Worm (Caenorhabditis elegans): ENCODE data around the gene T07G12.5.

- TF ChIP-seq dpl-1 (GFP tag; optimal IDR thresholded peaks at IDR 0.05) (no peak), unc-62 (GFP tag; optimal IDR thresholded peaks at IDR 0.05) (no peak), alr-1 (tag; optimal IDR thresholded peaks at IDR 0.05; ENCODE audit: borderline replicate concordance) (no peak), unc-86 (tag; optimal IDR thresholded peaks at IDR 0.05) (no peak), ztf-11 (tag; optimal IDR thresholded peaks at IDR 0.05) (no peak), nhr-28 (tag; optimal IDR thresholded peaks at IDR 0.05) (no peak), mdl-1 (tag; optimal IDR thresholded peaks at IDR 0.05) (no peak), egl-27 (tag; optimal IDR thresholded peaks at IDR 0.05) (no peak), nhr-76 (tag; optimal IDR thresholded peaks at IDR 0.05) (no peak), nhr-237 (tag; optimal IDR thresholded peaks at IDR 0.05) (no peak), elt-2 (tag; optimal IDR thresholded peaks at IDR 0.05) (no peak), mep-1 (tag; optimal IDR thresholded peaks at IDR 0.05) (no peak), lir-3 (tag; optimal IDR thresholded peaks at IDR 0.05; ENCODE audit: poor library complexity) (no peak)
Observed at ce11 chrIV:10576050-10576449, 31.1 kb upstream of the T07G12.5 start, which contains the start of gene efn-2.
